Fruit fly (Drosophila melanogaster) Kc167 (cell line): Measurements from ENCODE around the gene CG11178.

Experiments used
- Sin3A ChIP-seq: fragments of >200 bp; optimal IDR thresholded peaks from 2 replicates; lab custom pipeline; 2018; ENCODE audit warnings: missing external identifiers
- h ChIP-seq: fragments of >200 bp; optimal IDR thresholded peaks from 3 replicates; lab custom pipeline; 2018; ENCODE audit warnings: missing external identifiers
- psq ChIP-seq: fragments of >200 bp; optimal IDR thresholded peaks from 2 replicates; lab custom pipeline; 2017; ENCODE audit warnings: missing external identifiers

dm6 chrX:13633298-13633891 lies 27.9 kb downstream of the CG11178 start:
- TF ChIP-seq psq (lab: Kevin White, UChicago), result no peak
- no peak for TF ChIP-seq Sin3A (lab: Kevin White, UChicago)
- no peak for TF ChIP-seq h (lab: Kevin White, UChicago)
